Fruit fly (Drosophila melanogaster) whole organism, pupa: ENCODE measurements around the gene Zwilch.

ENCODE experiments used
- CG10348 ChIP-seq: fragments of 200-800 bp; sonication (Bioruptor generic); IDR thresholded peaks from 2 replicates; pipeline ENCODE4 v1.3.6; 2022; ENCODE audit warnings: missing biosample characterization, missing genetic modification characterization
- CG12605 ChIP-seq: fragments of 200-800 bp; sonication (Bioruptor generic); IDR thresholded peaks from 2 replicates; pipeline ENCODE4 v1.3.6; 2022; ENCODE audit warnings: missing biosample characterization, missing genetic modification characterization
- CG14655 ChIP-seq: fragments of 200-800 bp; sonication (Bioruptor generic); optimal IDR thresholded peaks from 3 replicates; lab custom pipeline; 2017; ENCODE audit warnings: mild to moderate bottlenecking, missing biosample characterization, missing genetic modification reagents, missing genetic modification characterization
- CG15710 ChIP-seq: fragments of 200-800 bp; sonication (Bioruptor generic); optimal IDR thresholded peaks from 2 replicates; lab custom pipeline; 2018; ENCODE audit warnings: missing biosample characterization, mild to moderate bottlenecking, missing genetic modification characterization, moderate library complexity
- CG17806 ChIP-seq: fragments of 200-800 bp; sonication (Bioruptor generic); optimal IDR thresholded peaks from 2 replicates; lab custom pipeline; 2018; ENCODE audit warnings: missing biosample characterization, mild to moderate bottlenecking, missing genetic modification characterization, moderate library complexity
- CG32121 ChIP-seq: fragments of 200-800 bp; sonication (Bioruptor generic); IDR thresholded peaks from 2 replicates; pipeline ENCODE4 v1.3.6; 2022; ENCODE audit warnings: missing biosample characterization, missing genetic modification characterization
- CG34367 ChIP-seq: fragments of 200-800 bp; sonication (Bioruptor generic); optimal IDR thresholded peaks from 2 replicates; lab custom pipeline; 2018; ENCODE audit warnings: missing biosample characterization, mild to moderate bottlenecking, missing genetic modification characterization
- CG4496 ChIP-seq: fragments of 200-800 bp; sonication (Bioruptor generic); IDR thresholded peaks from 3 replicates; pipeline ENCODE4 v1.3.6; 2022; ENCODE audit warnings: missing biosample characterization, missing genetic modification characterization
- CG8159 ChIP-seq: fragments of 200-800 bp; sonication (Bioruptor generic); optimal IDR thresholded peaks from 3 replicates; lab custom pipeline; 2018; ENCODE audit warnings: missing biosample characterization, mild to moderate bottlenecking, missing genetic modification characterization, moderate library complexity
- CG8301 ChIP-seq: fragments of 200-800 bp; sonication (Bioruptor generic); optimal IDR thresholded peaks from 2 replicates; lab custom pipeline; 2018; ENCODE audit warnings: missing biosample characterization, mild to moderate bottlenecking, missing genetic modification characterization
- CG9948 ChIP-seq: fragments of 200-800 bp; sonication (Bioruptor generic); optimal IDR thresholded peaks from 2 replicates; lab custom pipeline; 2018; ENCODE audit warnings: missing biosample characterization, mild to moderate bottlenecking, missing genetic modification characterization, moderate library complexity
- D1 ChIP-seq: fragments of 200-800 bp; sonication (Bioruptor generic); optimal IDR thresholded peaks from 2 replicates; lab custom pipeline; 2018; ENCODE audit warnings: missing biosample characterization, mild to moderate bottlenecking, missing genetic modification characterization, moderate library complexity
- EcR ChIP-seq: fragments of 200-800 bp; sonication (Bioruptor generic); optimal IDR thresholded peaks from 3 replicates; lab custom pipeline; 2019; ENCODE audit warnings: missing biosample characterization, missing genetic modification characterization, mild to moderate bottlenecking, moderate library complexity, missing genetic modification reagents
- Ets98B ChIP-seq: fragments of 200-800 bp; sonication (Bioruptor generic); IDR thresholded peaks from 2 replicates; pipeline ENCODE4 v1.3.6; 2022; ENCODE audit warnings: missing biosample characterization, missing genetic modification characterization
- Pif1A ChIP-seq: fragments of 200-800 bp; sonication (Bioruptor generic); optimal IDR thresholded peaks from 3 replicates; lab custom pipeline; 2016; ENCODE audit warnings: missing biosample characterization, missing genetic modification characterization
- Pif1B ChIP-seq: fragments of 200-800 bp; sonication (Bioruptor generic); optimal IDR thresholded peaks from 3 replicates; lab custom pipeline; 2016; ENCODE audit warnings: missing biosample characterization, missing genetic modification characterization
- Snoo ChIP-seq: fragments of 200-800 bp; sonication (Bioruptor generic); optimal IDR thresholded peaks from 3 replicates; lab custom pipeline; 2017; ENCODE audit warnings: missing biosample characterization, mild to moderate bottlenecking, missing genetic modification characterization, inconsistent platforms
- fd96Ca ChIP-seq: fragments of 200-800 bp; sonication (Bioruptor generic); IDR thresholded peaks from 3 replicates; pipeline ENCODE4 v1.3.6; 2022; ENCODE audit warnings: missing biosample characterization, missing genetic modification characterization
- gl ChIP-seq: fragments of 200-800 bp; sonication (Bioruptor generic); optimal IDR thresholded peaks from 2 replicates; lab custom pipeline; 2018; ENCODE audit warnings: missing biosample characterization, mild to moderate bottlenecking, missing genetic modification characterization
- rn ChIP-seq: fragments of 200-800 bp; sonication (Bioruptor generic); IDR thresholded peaks from 2 replicates; pipeline ENCODE4 v1.3.6; 2022; ENCODE audit warnings: missing biosample characterization, missing genetic modification characterization

The Zwilch gene

dm6 chr3R:31213227-31213626 lies at the start of gene Zwilch, which contains the start of gene CG1542:
TSS of gene Zwilch (minus strand) at chr3R:31213376.
TSS of gene CG1542 (plus strand) at chr3R:31213458.
- TF ChIP-seq D1 (tag; lab: Kevin White, UChicago) (no peak), EcR (GFP tag; lab: Kevin White, UChicago) (no peak), CG32121 (GFP tag; lab: Robert Waterston, UW) (no peak), Ets98B (no peak), CG17806 (tag; lab: Kevin White, UChicago) (no peak), CG9948 (tag; lab: Kevin White, UChicago) (no peak), CG34367 (no peak)

- TF ChIP-seq EcR (GFP tag; lab: Kevin White, UChicago) (no peak), CG8159 (tag; lab: Kevin White, UChicago) (no peak), CG10348 (no peak), CG9948 (tag; lab: Kevin White, UChicago) (no peak), CG14655 (GFP tag; lab: Kevin White, UChicago) (no peak), Ets98B (no peak), CG15710 (no peak), CG8301 (tag; lab: Kevin White, UChicago) (no peak), fd96Ca (GFP tag; lab: Robert Waterston, UW) (no peak)
These were observed 49.1 kb upstream of the Zwilch start, which contains the start of gene CAH5 for dm6 chr3R:31262298-31262697. TSS of gene CAH5 (plus strand) at chr3R:31262598.

DNA sequence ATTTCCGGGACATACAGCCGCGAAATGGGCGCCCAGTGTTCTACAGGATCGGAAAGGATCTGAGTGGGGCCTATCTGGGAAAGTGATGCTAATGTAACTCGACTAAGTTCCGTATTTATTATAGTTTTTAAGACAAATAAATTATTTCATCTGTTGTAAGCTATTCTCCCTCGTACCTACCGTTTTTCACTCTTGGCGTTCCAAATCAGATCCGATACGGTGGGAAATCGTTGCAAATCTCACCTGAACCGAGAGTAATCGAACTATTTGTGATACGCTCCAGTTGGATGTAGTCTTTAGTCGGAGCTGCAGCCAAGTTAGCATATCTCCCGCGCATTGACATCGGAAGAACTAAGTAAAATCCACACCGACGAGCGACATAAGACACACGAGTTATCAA lies 46.8 kb upstream of the Zwilch start, which contains the start of gene CAH16:
Gene CAH16, plus strand, starts transcription at position 301 of the 400 bp plus-strand sequence.
- TF ChIP-seq rn (no peak), Ets98B (no peak)

- TF ChIP-seq EcR (GFP tag; lab: Kevin White, UChicago): no peak
- TF ChIP-seq CG9948 (tag; lab: Kevin White, UChicago): no peak
- TF ChIP-seq CG10348: no peak
- no peak for TF ChIP-seq CG14655 (GFP tag; lab: Kevin White, UChicago)
- no peak for TF ChIP-seq CG34367
- no peak for TF ChIP-seq gl (tag; lab: Kevin White, UChicago)
- no peak for TF ChIP-seq fd96Ca (GFP tag; lab: Robert Waterston, UW)
- TF ChIP-seq Pif1A: no peak
- no peak for TF ChIP-seq Snoo (tag; lab: Kevin White, UChicago)
- TF ChIP-seq CG4496 (GFP tag; lab: Robert Waterston, UW): no peak
- TF ChIP-seq, all 21 proteins: peak for 0
These were observed 44.1 kb upstream of the Zwilch start, which contains the start of gene CAH6 for dm6 chr3R:31257299-31257698. TSS of gene CAH6 (plus strand) at chr3R:31257599.

DNA sequence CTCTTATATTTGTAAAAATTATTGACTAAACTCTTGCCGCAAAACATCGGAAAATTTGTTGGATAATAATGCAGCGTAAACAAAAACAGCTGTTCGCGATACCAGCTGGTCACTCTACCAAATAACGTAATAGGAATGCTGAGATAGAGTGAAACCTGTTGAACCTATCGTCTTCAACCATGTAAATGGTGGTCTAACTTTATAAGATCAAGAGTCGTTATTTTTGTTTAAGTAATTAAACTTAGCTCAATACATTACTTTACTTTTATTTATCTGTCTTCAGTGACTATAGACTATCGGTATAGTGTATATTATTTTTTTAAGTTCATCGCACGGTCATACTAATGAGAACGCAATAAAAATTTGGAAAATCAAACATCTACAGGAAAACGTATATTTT lies 41.6 kb upstream of the Zwilch start, which contains the start of the genes CG1750 and spn-F:
Gene CG1750, minus strand, starts transcription at position 93 of the 400 bp plus-strand sequence.
Gene spn-F, plus strand, starts transcription at position 320 of the 400 bp plus-strand sequence.
- TF ChIP-seq Ets98B (no peak), CG12605 (no peak), CG8301 (tag; lab: Kevin White, UChicago) (no peak), D1 (tag; lab: Kevin White, UChicago) (no peak), fd96Ca (GFP tag; lab: Robert Waterston, UW) (no peak), Pif1A (no peak)

- TF ChIP-seq rn (peak; percentile 62; the same call in 1 of the 2 replicates), CG17806 (tag; lab: Kevin White, UChicago) (peak; percentile 52), Ets98B (peak; percentile 69), CG10348 (no peak), Snoo (tag; lab: Kevin White, UChicago) (no peak), CG4496 (GFP tag; lab: Robert Waterston, UW) (peak; percentile 77; the same call in 2 of the 3 replicates), EcR (GFP tag; lab: Kevin White, UChicago) (peak; percentile 68), fd96Ca (GFP tag; lab: Robert Waterston, UW) (peak; percentile 65; the same call in 2 of the 3 replicates), CG32121 (GFP tag; lab: Robert Waterston, UW) (peak; percentile 64), CG14655 (GFP tag; lab: Kevin White, UChicago) (no peak), CG9948 (tag; lab: Kevin White, UChicago) (peak; percentile 31)
- TF ChIP-seq, all 21 proteins: peak for 8
These were observed 39.2 kb upstream of the Zwilch start, which contains the start of the genes qless and mRpL32 for dm6 chr3R:31252093-31252962. TSS of gene qless (minus strand) at chr3R:31252608. TSS of gene mRpL32 (plus strand) at chr3R:31252872.

dm6 chr3R:31251130-31251770 lies 38.1 kb upstream of the Zwilch start:
- no peak for TF ChIP-seq D1 (tag; lab: Kevin White, UChicago)
- 0 out of 3 replicates have a peak, but pooled peaks have one; percentile 52 for TF ChIP-seq fd96Ca (GFP tag; lab: Robert Waterston, UW)
- TF ChIP-seq Ets98B: peak; percentile 81
- TF ChIP-seq CG12605: peak; percentile 60
- peak; percentile 23 for TF ChIP-seq Pif1B (GFP tag; lab: Kevin White, UChicago)
- TF ChIP-seq CG4496 (GFP tag; lab: Robert Waterston, UW): peak; percentile 74; the same call in 2 of the 3 replicates
- no peak for TF ChIP-seq gl (tag; lab: Kevin White, UChicago)
- peak; percentile 4 for TF ChIP-seq CG34367
- peak; percentile 82 for TF ChIP-seq CG32121 (GFP tag; lab: Robert Waterston, UW)
- TF ChIP-seq CG9948 (tag; lab: Kevin White, UChicago): no peak
- TF ChIP-seq CG17806 (tag; lab: Kevin White, UChicago): no peak
- peak; percentile 55 for TF ChIP-seq Pif1A
- TF ChIP-seq CG8301 (tag; lab: Kevin White, UChicago): peak; percentile 58
- TF ChIP-seq, all 21 proteins: peak for 9
